Fruit fly (Drosophila melanogaster) whole organism, adult: Measurements from ENCODE around the gene CG14903.

Source experiments
- CG11617 ChIP-seq: fragments of 200-800 bp; sonication (Bioruptor generic); optimal IDR thresholded peaks from 2 replicates; lab custom pipeline; 2017; ENCODE audit warnings: mild to moderate bottlenecking, missing biosample characterization, missing genetic modification reagents, missing genetic modification characterization
- CG12768 ChIP-seq: fragments of 200-800 bp; sonication (Bioruptor generic); optimal IDR thresholded peaks from 2 replicates; lab custom pipeline; 2017; ENCODE audit warnings: missing biosample characterization, missing genetic modification characterization, mild to moderate bottlenecking, moderate library complexity, missing genetic modification reagents
- CG14711 ChIP-seq: fragments of 200-800 bp; sonication (Bioruptor generic); optimal IDR thresholded peaks from 2 replicates; lab custom pipeline; 2018; ENCODE audit warnings: missing biosample characterization, mild to moderate bottlenecking, missing genetic modification characterization, moderate library complexity
- CG1620 ChIP-seq: fragments of 200-800 bp; sonication (Bioruptor generic); optimal IDR thresholded peaks from 2 replicates; lab custom pipeline; 2016; ENCODE audit warnings: missing biosample characterization, missing genetic modification characterization
- CG33017 ChIP-seq: fragments of 200-800 bp; sonication (Bioruptor generic); optimal IDR thresholded peaks from 2 replicates; lab custom pipeline; 2018; ENCODE audit warnings: missing biosample characterization, mild to moderate bottlenecking, missing genetic modification characterization, moderate library complexity
- CG5204 ChIP-seq: fragments of 200-800 bp; sonication (Bioruptor generic); optimal IDR thresholded peaks from 2 replicates; lab custom pipeline; 2016; ENCODE audit warnings: missing biosample characterization, missing genetic modification characterization
- CG7045 ChIP-seq: fragments of 200-800 bp; sonication (Bioruptor generic); optimal IDR thresholded peaks from 2 replicates; lab custom pipeline; 2017; ENCODE audit warnings: missing biosample characterization, mild to moderate bottlenecking, missing genetic modification characterization
- CG7101 ChIP-seq: fragments of 200-800 bp; sonication (Bioruptor generic); optimal IDR thresholded peaks from 2 replicates; lab custom pipeline; 2018; ENCODE audit warnings: missing biosample characterization, mild to moderate bottlenecking, missing genetic modification characterization, moderate library complexity
- Clk ChIP-seq: fragments of 200-800 bp; sonication (Bioruptor generic); optimal IDR thresholded peaks from 2 replicates; lab custom pipeline; 2017; ENCODE audit warnings: missing biosample characterization, missing genetic modification characterization
- Crg-1 ChIP-seq: fragments of 200-800 bp; sonication (Bioruptor generic); optimal IDR thresholded peaks from 2 replicates; lab custom pipeline; 2016; ENCODE audit warnings: missing biosample characterization, missing genetic modification characterization
- Hr96 ChIP-seq: fragments of 200-800 bp; sonication (Bioruptor generic); optimal IDR thresholded peaks from 2 replicates; lab custom pipeline; 2016; ENCODE audit warnings: missing biosample characterization, missing genetic modification characterization
- Mnt ChIP-seq: fragments of 200-800 bp; sonication (Bioruptor generic); optimal IDR thresholded peaks from 2 replicates; lab custom pipeline; 2016; ENCODE audit warnings: missing biosample characterization, mild to moderate bottlenecking, missing genetic modification characterization
- bab1 ChIP-seq: fragments of 200-800 bp; sonication (Bioruptor generic); optimal IDR thresholded peaks from 3 replicates; lab custom pipeline; 2019; ENCODE audit warnings: missing biosample characterization, mild to moderate bottlenecking, missing genetic modification characterization, moderate library complexity
- cic ChIP-seq: fragments of 200-800 bp; sonication (Bioruptor generic); optimal IDR thresholded peaks from 2 replicates; lab custom pipeline; 2017; ENCODE audit warnings: missing biosample characterization, mild to moderate bottlenecking, missing genetic modification characterization, moderate library complexity
- cnc ChIP-seq, 2 experiments: fragments of >200 bp; optimal IDR thresholded peaks; 2 replicates each; lab custom pipeline; 2017
- kay ChIP-seq: fragments of 200-800 bp; sonication (Bioruptor generic); peaks from one replicate; lab custom pipeline; 2016; ENCODE audit warnings: missing biosample characterization, missing genetic modification characterization, borderline replicate concordance
- ovo ChIP-seq: fragments of 200-800 bp; sonication (Bioruptor generic); optimal IDR thresholded peaks from 2 replicates; lab custom pipeline; 2016; ENCODE audit warnings: missing biosample characterization, missing genetic modification characterization
- pad ChIP-seq: fragments of 200-800 bp; sonication (Bioruptor generic); optimal IDR thresholded peaks from 3 replicates; lab custom pipeline; 2017; ENCODE audit warnings: missing biosample characterization, missing genetic modification characterization, mild to moderate bottlenecking, moderate library complexity, missing genetic modification reagents
- tj ChIP-seq: fragments of 200-800 bp; sonication (Bioruptor generic); optimal IDR thresholded peaks from 3 replicates; lab custom pipeline; 2017; ENCODE audit warnings: missing biosample characterization, mild to moderate bottlenecking, missing genetic modification characterization, moderate library complexity
- toe ChIP-seq: fragments of 200-800 bp; sonication (Bioruptor generic); optimal IDR thresholded peaks from 2 replicates; lab custom pipeline; 2016; ENCODE audit warnings: missing biosample characterization, missing genetic modification characterization

The CG14903 gene

DNA sequence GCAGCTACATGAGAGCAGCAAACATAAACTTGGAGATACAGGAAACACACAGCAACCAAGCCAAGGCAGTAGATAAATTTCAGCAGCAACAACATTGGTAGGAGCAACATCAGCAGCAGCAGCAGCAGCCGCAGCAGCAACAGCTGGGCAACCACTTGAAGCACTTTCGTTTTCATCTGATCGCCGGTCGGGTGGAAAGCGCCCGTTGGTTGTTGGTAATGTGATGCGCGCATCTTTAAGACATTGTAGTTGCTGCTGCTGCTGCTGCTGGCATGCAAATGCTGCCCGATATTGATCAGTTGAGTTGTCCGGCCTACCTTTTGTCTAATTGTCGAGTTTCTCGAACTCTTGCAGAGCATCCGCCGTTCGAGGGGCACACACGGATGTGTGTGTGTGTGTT lies 17.9 kb upstream of the CG14903 start:
- TF ChIP-seq CG7045 (GFP tag; lab: Kevin White, UChicago) (no peak), Clk (no peak), kay (no peak), bab1 (GFP tag; lab: Kevin White, UChicago) (no peak), CG1620 (GFP tag; lab: Kevin White, UChicago) (no peak)

DNA sequence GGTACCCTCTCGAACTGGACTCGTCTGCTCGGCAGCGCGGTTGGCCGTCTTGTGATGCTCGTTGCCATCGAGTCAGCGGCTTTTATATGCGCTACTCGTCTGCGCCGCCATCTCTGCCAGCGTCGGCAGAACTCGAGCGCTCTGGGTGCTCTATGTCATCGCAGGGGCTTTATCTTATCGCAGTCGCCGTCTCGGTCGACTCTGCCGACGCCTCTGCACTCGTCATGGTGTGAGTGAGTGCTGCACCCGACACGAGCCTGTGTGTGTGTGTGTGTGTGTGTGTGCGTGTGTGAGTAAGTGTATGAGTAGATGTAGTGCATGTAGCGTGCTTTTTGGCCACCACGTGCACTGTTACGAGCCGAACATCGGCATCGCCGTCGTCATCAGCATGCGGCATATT lies 10.1 kb upstream of the CG14903 start, which contains the start of gene Scp2:
TSS of gene Scp2 (minus strand) at position 59 of the 400 bp plus-strand sequence.
- no peak for TF ChIP-seq CG7101 (tag; lab: Kevin White, UChicago)
- TF ChIP-seq CG1620 (GFP tag; lab: Kevin White, UChicago): no peak
- TF ChIP-seq ovo (GFP tag; lab: Kevin White, UChicago): no peak
- TF ChIP-seq CG7045 (GFP tag; lab: Kevin White, UChicago): no peak
- TF ChIP-seq Mnt (GFP tag; lab: Kevin White, UChicago): no peak
- TF ChIP-seq Clk: no peak
- no peak for TF ChIP-seq toe (GFP tag; lab: Kevin White, UChicago)
- TF ChIP-seq CG12768 (GFP tag; lab: Kevin White, UChicago): no peak
- TF ChIP-seq pad (GFP tag; lab: Kevin White, UChicago): no peak
- TF ChIP-seq tj (GFP tag; lab: Kevin White, UChicago): no peak
- TF ChIP-seq CG14711: no peak
- TF ChIP-seq CG5204 (GFP tag; lab: Kevin White, UChicago): no peak
- no peak for TF ChIP-seq CG33017 (tag; lab: Kevin White, UChicago)
- no peak for TF ChIP-seq Hr96 (GFP tag; lab: Kevin White, UChicago)

DNA sequence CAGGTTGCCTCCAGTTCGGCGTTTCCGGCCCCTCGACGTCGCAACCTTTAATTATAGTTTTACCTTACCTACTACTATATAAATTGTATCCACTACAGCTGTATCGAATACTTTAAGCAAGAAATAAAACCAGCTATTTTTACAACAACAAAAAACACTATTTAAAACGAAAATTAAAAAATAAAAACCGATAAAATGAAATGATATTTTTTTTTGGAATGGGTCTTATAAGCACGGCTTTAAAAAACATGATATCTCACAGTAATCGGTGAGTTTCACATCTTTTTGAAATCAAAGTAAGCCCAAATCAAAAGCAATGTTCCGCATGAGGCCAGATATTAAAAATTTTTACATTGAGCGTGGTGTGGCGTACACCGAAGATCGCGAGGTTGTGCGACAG lies 2.3 kb downstream of the CG14903 start, which contains the start of gene CG14891:
TSS of gene CG14891 (plus strand) at position 301 of the 400 bp plus-strand sequence.
- TF ChIP-seq bab1 (GFP tag; lab: Kevin White, UChicago) (no peak), CG11617 (GFP tag; lab: Kevin White, UChicago) (no peak), kay (no peak), CG12768 (GFP tag; lab: Kevin White, UChicago) (no peak), CG14711 (no peak), Clk (no peak), cnc (optimal IDR thresholded peaks at IDR 0.05; lab: Kevin White, UChicago) (no peak), cic (no peak)

DNA sequence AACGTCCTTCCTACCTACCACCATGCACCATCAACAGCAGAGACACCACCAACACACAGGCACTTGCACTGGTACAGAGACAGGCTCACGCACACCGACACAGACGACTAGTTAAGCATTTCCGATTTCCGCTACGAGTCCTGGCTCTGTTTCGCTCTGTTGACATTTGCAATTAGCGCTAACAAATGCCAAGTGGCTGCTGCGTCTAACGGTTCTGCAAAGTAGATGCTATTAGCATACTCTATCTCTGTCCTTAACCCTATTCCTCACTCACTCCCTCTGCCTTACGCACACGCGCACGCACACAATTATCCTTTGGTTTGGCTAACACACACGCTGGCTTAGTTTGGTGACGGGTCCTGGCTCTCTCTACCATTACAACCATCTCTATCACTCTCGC lies 3.1 kb downstream of the CG14903 start:
- TF ChIP-seq CG1620 (GFP tag; lab: Kevin White, UChicago): no peak
- no peak for TF ChIP-seq ovo (GFP tag; lab: Kevin White, UChicago)
- TF ChIP-seq tj (GFP tag; lab: Kevin White, UChicago): no peak
- no peak for TF ChIP-seq Clk
- no peak for TF ChIP-seq kay
- no peak for TF ChIP-seq CG11617 (GFP tag; lab: Kevin White, UChicago)
- no peak for TF ChIP-seq CG7045 (GFP tag; lab: Kevin White, UChicago)
- TF ChIP-seq cnc (optimal IDR thresholded peaks at IDR 0.05; lab: Kevin White, UChicago): no peak
- TF ChIP-seq toe (GFP tag; lab: Kevin White, UChicago): no peak
- no peak for TF ChIP-seq CG7101 (tag; lab: Kevin White, UChicago)
- no peak for TF ChIP-seq bab1 (GFP tag; lab: Kevin White, UChicago)
- no peak for TF ChIP-seq pad (GFP tag; lab: Kevin White, UChicago)
- TF ChIP-seq CG12768 (GFP tag; lab: Kevin White, UChicago): no peak
- no peak for TF ChIP-seq CG5204 (GFP tag; lab: Kevin White, UChicago)
- no peak for TF ChIP-seq Mnt (GFP tag; lab: Kevin White, UChicago)

DNA sequence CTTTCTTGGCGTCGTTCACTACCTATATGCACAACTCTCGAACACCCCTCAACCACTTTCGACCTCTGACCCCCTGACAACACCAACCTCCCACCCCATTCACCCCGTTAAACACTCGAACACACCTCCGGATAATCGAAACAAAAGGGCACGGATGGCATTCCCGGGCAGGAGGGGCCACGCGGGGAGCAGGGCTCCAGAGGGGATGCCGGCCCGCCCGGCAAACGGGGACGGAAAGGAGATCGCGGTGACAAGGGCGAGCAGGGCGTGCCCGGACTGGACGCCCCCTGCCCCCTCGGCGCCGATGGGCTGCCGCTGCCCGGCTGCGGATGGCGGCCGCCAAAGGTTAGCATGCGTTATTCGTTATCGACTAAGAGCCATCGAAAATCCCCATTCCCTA lies 4.2 kb downstream of the CG14903 start:
- TF ChIP-seq CG7045 (GFP tag; lab: Kevin White, UChicago) (no peak), CG5204 (GFP tag; lab: Kevin White, UChicago) (no peak), CG1620 (GFP tag; lab: Kevin White, UChicago) (no peak)

DNA sequence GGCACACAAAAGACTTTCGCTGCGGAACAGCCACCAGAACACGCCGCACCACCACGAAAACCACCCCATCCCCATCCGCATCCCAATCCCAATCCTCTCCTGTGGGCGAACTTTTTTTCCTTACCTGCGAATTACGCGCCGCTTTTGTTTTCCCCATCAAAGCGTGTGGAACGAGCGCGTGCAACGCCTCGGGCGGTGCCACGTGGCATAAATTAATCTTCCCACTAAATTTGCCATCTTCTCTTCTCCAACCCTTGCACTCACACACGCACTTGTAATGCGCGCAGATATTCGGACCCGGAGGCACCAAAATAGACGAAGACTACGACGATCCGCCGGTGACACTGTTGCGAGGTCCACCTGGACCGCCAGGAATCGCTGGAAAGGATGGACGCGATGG lies 8.8 kb downstream of the CG14903 start:
- TF ChIP-seq cic: no peak
- no peak for TF ChIP-seq CG11617 (GFP tag; lab: Kevin White, UChicago)
- TF ChIP-seq CG5204 (GFP tag; lab: Kevin White, UChicago): no peak
- no peak for TF ChIP-seq CG14711
- no peak for TF ChIP-seq CG1620 (GFP tag; lab: Kevin White, UChicago)
- no peak for TF ChIP-seq bab1 (GFP tag; lab: Kevin White, UChicago)
- TF ChIP-seq kay: no peak
- no peak for TF ChIP-seq CG33017 (tag; lab: Kevin White, UChicago)
- no peak for TF ChIP-seq Hr96 (GFP tag; lab: Kevin White, UChicago)
- no peak for TF ChIP-seq CG7045 (GFP tag; lab: Kevin White, UChicago)
- TF ChIP-seq Clk: no peak
- TF ChIP-seq ovo (GFP tag; lab: Kevin White, UChicago): no peak
- no peak for TF ChIP-seq pad (GFP tag; lab: Kevin White, UChicago)
- no peak for TF ChIP-seq Crg-1 (GFP tag; lab: Kevin White, UChicago)
- no peak for TF ChIP-seq CG7101 (tag; lab: Kevin White, UChicago)
- TF ChIP-seq toe (GFP tag; lab: Kevin White, UChicago): no peak
- TF ChIP-seq tj (GFP tag; lab: Kevin White, UChicago): no peak
- no peak for TF ChIP-seq CG12768 (GFP tag; lab: Kevin White, UChicago)
- TF ChIP-seq cnc (optimal IDR thresholded peaks at IDR 0.05; lab: Kevin White, UChicago): no peak
- no peak for TF ChIP-seq Mnt (GFP tag; lab: Kevin White, UChicago)
